Worm (Caenorhabditis elegans): ENCODE results near the gene C18H2.5.

Gene C18H2.5

ce11 chrIII:7661978-7662377 lies 32.2 kb downstream of the C18H2.5 start, which contains the start of gene lido-18:
Gene lido-18 (plus strand): TSS chrIII:7662278.
- TF ChIP-seq tbx-11 (GFP tag; IDR thresholded peaks at IDR 0.05) (no peak), pes-1 (GFP tag; IDR thresholded peaks at IDR 0.05) (no peak), hmg-4 (GFP tag; optimal IDR thresholded peaks at IDR 0.05) (no peak), tbx-37 (GFP tag; conservative IDR thresholded peaks at IDR 0.05) (no peak), ceh-36 (tag; optimal IDR thresholded peaks at IDR 0.05) (no peak)

ce11 chrIII:7661162-7661561 lies 33.0 kb downstream of the C18H2.5 start:
- TF ChIP-seq F13C5.2 (tag; optimal IDR thresholded peaks at IDR 0.05): no peak
- no peak for TF ChIP-seq aly-1 (tag; optimal IDR thresholded peaks at IDR 0.05)
- TF ChIP-seq ceh-36 (tag; optimal IDR thresholded peaks at IDR 0.05): no peak
- TF ChIP-seq tra-4 (tag; optimal IDR thresholded peaks at IDR 0.05): no peak
- TF ChIP-seq ets-7 (tag; optimal IDR thresholded peaks at IDR 0.05): no peak
- no peak for TF ChIP-seq hnd-1 (tag; optimal IDR thresholded peaks at IDR 0.05)
- TF ChIP-seq ceh-13 (GFP tag; optimal IDR thresholded peaks at IDR 0.05): no peak
- no peak for TF ChIP-seq ama-1 (optimal IDR thresholded peaks at IDR 0.05)
- no peak for TF ChIP-seq hmg-4 (GFP tag; optimal IDR thresholded peaks at IDR 0.05)
- no peak for TF ChIP-seq hmbx-1 (tag; optimal IDR thresholded peaks at IDR 0.05)
- no peak for TF ChIP-seq sea-1 (GFP tag; conservative IDR thresholded peaks at IDR 0.05)
- TF ChIP-seq tbx-37 (GFP tag; conservative IDR thresholded peaks at IDR 0.05): no peak
- TF ChIP-seq B0310.2 (tag; optimal IDR thresholded peaks at IDR 0.05): no peak
- no peak for TF ChIP-seq scrt-1 (GFP tag; IDR thresholded peaks at IDR 0.05)
- no peak for TF ChIP-seq flt-1 (GFP tag; IDR thresholded peaks at IDR 0.05)
- TF ChIP-seq pes-1 (GFP tag; IDR thresholded peaks at IDR 0.05): no peak
- no peak for TF ChIP-seq tbx-11 (GFP tag; IDR thresholded peaks at IDR 0.05)

- TF ChIP-seq ets-7 (tag; optimal IDR thresholded peaks at IDR 0.05) (no peak), B0310.2 (tag; optimal IDR thresholded peaks at IDR 0.05) (peak; percentile 58), ceh-36 (tag; optimal IDR thresholded peaks at IDR 0.05) (no peak), hmg-4 (GFP tag; optimal IDR thresholded peaks at IDR 0.05) (peak; percentile 86), hmbx-1 (tag; optimal IDR thresholded peaks at IDR 0.05) (no peak), scrt-1 (GFP tag; IDR thresholded peaks at IDR 0.05) (no peak), sea-1 (GFP tag; conservative IDR thresholded peaks at IDR 0.05) (peak; percentile 42; the same call in 1 of the 2 replicates), flt-1 (GFP tag; IDR thresholded peaks at IDR 0.05) (no peak), tbx-37 (GFP tag; conservative IDR thresholded peaks at IDR 0.05) (no peak), pes-1 (GFP tag; IDR thresholded peaks at IDR 0.05) (no peak; the same call in 1 of the 2 replicates), aly-1 (tag; optimal IDR thresholded peaks at IDR 0.05) (peak; percentile 66), tra-4 (tag; optimal IDR thresholded peaks at IDR 0.05) (no peak), ama-1 (optimal IDR thresholded peaks at IDR 0.05) (no peak), ceh-13 (GFP tag; optimal IDR thresholded peaks at IDR 0.05) (no peak), tbx-11 (GFP tag; IDR thresholded peaks at IDR 0.05) (peak; percentile 45; the same call in 1 of the 2 replicates), hnd-1 (tag; optimal IDR thresholded peaks at IDR 0.05) (no peak), F13C5.2 (tag; optimal IDR thresholded peaks at IDR 0.05) (peak; percentile 73)
Measured at ce11 chrIII:7659440-7659839, 34.7 kb downstream of the C18H2.5 start.

- no peak for TF ChIP-seq flt-1 (GFP tag; IDR thresholded peaks at IDR 0.05)
- TF ChIP-seq hmg-4 (GFP tag; optimal IDR thresholded peaks at IDR 0.05): peak; percentile 60
Measured at ce11 chrIII:7656474-7656873, 37.7 kb downstream of the C18H2.5 start, which contains the start of gene ZK783.7. Gene ZK783.7 (plus strand): TSS chrIII:7656719.

- TF ChIP-seq tra-4 (tag; optimal IDR thresholded peaks at IDR 0.05) (no peak), pes-1 (GFP tag; IDR thresholded peaks at IDR 0.05) (no peak), sea-1 (GFP tag; conservative IDR thresholded peaks at IDR 0.05) (no peak), ceh-13 (GFP tag; optimal IDR thresholded peaks at IDR 0.05) (no peak), scrt-1 (GFP tag; IDR thresholded peaks at IDR 0.05) (no peak), aly-1 (tag; optimal IDR thresholded peaks at IDR 0.05) (no peak)
Measured at ce11 chrIII:7655932-7656331, 38.2 kb downstream of the C18H2.5 start, which contains the start of gene baz-2. Gene baz-2 (minus strand): TSS chrIII:7656032.

ce11 chrIII:7655498-7655897 lies 38.7 kb downstream of the C18H2.5 start:
- TF ChIP-seq ceh-36 (tag; optimal IDR thresholded peaks at IDR 0.05) (no peak), tra-4 (tag; optimal IDR thresholded peaks at IDR 0.05) (no peak), pes-1 (GFP tag; IDR thresholded peaks at IDR 0.05) (no peak; the same call in 1 of the 2 replicates), tbx-11 (GFP tag; IDR thresholded peaks at IDR 0.05) (no peak), flt-1 (GFP tag; IDR thresholded peaks at IDR 0.05) (no peak), ceh-13 (GFP tag; optimal IDR thresholded peaks at IDR 0.05) (no peak), ama-1 (optimal IDR thresholded peaks at IDR 0.05) (no peak), aly-1 (tag; optimal IDR thresholded peaks at IDR 0.05) (no peak), hnd-1 (tag; optimal IDR thresholded peaks at IDR 0.05) (no peak), ets-7 (tag; optimal IDR thresholded peaks at IDR 0.05) (no peak), B0310.2 (tag; optimal IDR thresholded peaks at IDR 0.05) (no peak), F13C5.2 (tag; optimal IDR thresholded peaks at IDR 0.05) (no peak), tbx-37 (GFP tag; conservative IDR thresholded peaks at IDR 0.05) (no peak), sea-1 (GFP tag; conservative IDR thresholded peaks at IDR 0.05) (no peak), scrt-1 (GFP tag; IDR thresholded peaks at IDR 0.05) (no peak), hmbx-1 (tag; optimal IDR thresholded peaks at IDR 0.05) (no peak), hmg-4 (GFP tag; optimal IDR thresholded peaks at IDR 0.05) (no peak)

- no peak for TF ChIP-seq B0310.2 (tag; optimal IDR thresholded peaks at IDR 0.05)
- TF ChIP-seq ceh-13 (GFP tag; optimal IDR thresholded peaks at IDR 0.05): no peak
- no peak for TF ChIP-seq hmg-4 (GFP tag; optimal IDR thresholded peaks at IDR 0.05)
Measured at ce11 chrIII:7648841-7649240, 45.3 kb downstream of the C18H2.5 start.

- TF ChIP-seq ceh-13 (GFP tag; optimal IDR thresholded peaks at IDR 0.05): no peak
- no peak for TF ChIP-seq B0310.2 (tag; optimal IDR thresholded peaks at IDR 0.05)
- no peak for TF ChIP-seq flt-1 (GFP tag; IDR thresholded peaks at IDR 0.05)
- no peak for TF ChIP-seq aly-1 (tag; optimal IDR thresholded peaks at IDR 0.05)
- TF ChIP-seq F13C5.2 (tag; optimal IDR thresholded peaks at IDR 0.05): no peak
- no peak for TF ChIP-seq ama-1 (optimal IDR thresholded peaks at IDR 0.05)
- no peak for TF ChIP-seq ceh-36 (tag; optimal IDR thresholded peaks at IDR 0.05)
- TF ChIP-seq ets-7 (tag; optimal IDR thresholded peaks at IDR 0.05): no peak
- no peak for TF ChIP-seq sea-1 (GFP tag; conservative IDR thresholded peaks at IDR 0.05)
- no peak for TF ChIP-seq scrt-1 (GFP tag; IDR thresholded peaks at IDR 0.05)
- TF ChIP-seq hmg-4 (GFP tag; optimal IDR thresholded peaks at IDR 0.05): no peak
- no peak for TF ChIP-seq hmbx-1 (tag; optimal IDR thresholded peaks at IDR 0.05)
- no peak for TF ChIP-seq pes-1 (GFP tag; IDR thresholded peaks at IDR 0.05)
- no peak for TF ChIP-seq tbx-37 (GFP tag; conservative IDR thresholded peaks at IDR 0.05)
- no peak for TF ChIP-seq tra-4 (tag; optimal IDR thresholded peaks at IDR 0.05)
- TF ChIP-seq tbx-11 (GFP tag; IDR thresholded peaks at IDR 0.05): no peak
- no peak for TF ChIP-seq hnd-1 (tag; optimal IDR thresholded peaks at IDR 0.05)
Measured at ce11 chrIII:7645075-7645474, 49.1 kb downstream of the C18H2.5 start.
